Worm (Caenorhabditis elegans): ENCODE measurements around the gene Y45F10D.15.

Gene Y45F10D.15

ce11 chrIV:13788652-13789051 lies 32.1 kb downstream of the Y45F10D.15 start, which contains the start of the genes sas-6 and Y45F10D.7 (continued):
- no peak for TF ChIP-seq zag-1 (tag; optimal IDR thresholded peaks at IDR 0.05)
- TF ChIP-seq ces-1 (GFP tag; optimal IDR thresholded peaks at IDR 0.05): no peak
- no peak for TF ChIP-seq jun-1 (tag; optimal IDR thresholded peaks at IDR 0.05)
- peak; percentile 93 for TF ChIP-seq snpc-1.2 (GFP tag; IDR thresholded peaks at IDR 0.05)

ce11 chrIV:13786690-13787089 lies 34.1 kb downstream of the Y45F10D.15 start, which contains the start of gene icap-1:
Gene icap-1, minus strand, starts transcription at chrIV:13786961.
- TF ChIP-seq unc-62 (GFP tag; optimal IDR thresholded peaks at IDR 0.05 in 1 of 2) (no peak), unc-62 (tag; optimal IDR thresholded peaks at IDR 0.05) (no peak), mes-2 (tag; optimal IDR thresholded peaks at IDR 0.05; ENCODE audit: poor library complexity, severe bottlenecking) (peak; percentile 59), mep-1 (tag; optimal IDR thresholded peaks at IDR 0.05) (peak; percentile 15), lsy-2 (tag; optimal IDR thresholded peaks at IDR 0.05) (peak in 1 of 2 experiments; percentile 47), pqm-1 (tag; optimal IDR thresholded peaks at IDR 0.05) (peak; percentile 68), daf-16 (GFP tag; optimal IDR thresholded peaks at IDR 0.05) (no peak), daf-16 (tag; optimal IDR thresholded peaks at IDR 0.05) (peak; percentile 41), ceh-32 (tag; optimal IDR thresholded peaks at IDR 0.05; ENCODE audit: poor library complexity) (no peak), ztf-7 (tag; optimal IDR thresholded peaks at IDR 0.05) (peak; percentile 50), dve-1 (tag; optimal IDR thresholded peaks at IDR 0.05; ENCODE audit: insufficient read depth) (peak; percentile 64), mxl-3 (GFP tag; optimal IDR thresholded peaks at IDR 0.05) (no peak)

- TF ChIP-seq lin-29 (GFP tag; IDR thresholded peaks at IDR 0.05) (no peak), cey-2 (tag; optimal IDR thresholded peaks at IDR 0.05; ENCODE audit: borderline replicate concordance, insufficient read depth) (no peak), snpc-1.2 (GFP tag; IDR thresholded peaks at IDR 0.05) (no peak), ceh-62 (tag; optimal IDR thresholded peaks at IDR 0.05) (no peak), unc-130 (GFP tag; optimal IDR thresholded peaks at IDR 0.05) (no peak), nhr-237 (tag; optimal IDR thresholded peaks at IDR 0.05) (no peak), pqm-1 (tag; optimal IDR thresholded peaks at IDR 0.05) (no peak), dmd-9 (GFP tag; IDR thresholded peaks at IDR 0.05) (no peak)
Measured at ce11 chrIV:13785545-13785944, 35.2 kb downstream of the Y45F10D.15 start, which contains the start of gene lact-9. Gene lact-9, minus strand, starts transcription at chrIV:13785645.

ce11 chrIV:13784774-13785173 lies 36.0 kb downstream of the Y45F10D.15 start:
- TF ChIP-seq nhr-10 (tag; optimal IDR thresholded peaks at IDR 0.05): no peak
- peak; percentile 90 for TF ChIP-seq aha-1 (tag)
- TF ChIP-seq ctbp-1 (GFP tag; IDR thresholded peaks at IDR 0.05): no peak
- TF ChIP-seq mep-1 (tag; optimal IDR thresholded peaks at IDR 0.05): no peak
- no peak for TF ChIP-seq ztf-11 (tag; optimal IDR thresholded peaks at IDR 0.05)
- TF ChIP-seq dmd-8 (GFP tag; IDR thresholded peaks at IDR 0.05): no peak

ce11 chrIV:13783237-13784012 lies 37.3 kb downstream of the Y45F10D.15 start, which contains the start of gene iscu-1:
Gene iscu-1, plus strand, starts transcription at chrIV:13783962.
- TF ChIP-seq ztf-7 (tag; optimal IDR thresholded peaks at IDR 0.05) (peak; percentile 81), daf-16 (GFP tag; optimal IDR thresholded peaks at IDR 0.05) (no peak), daf-16 (tag; optimal IDR thresholded peaks at IDR 0.05) (peak; percentile 77), nhr-28 (tag; optimal IDR thresholded peaks at IDR 0.05) (peak; percentile 57), mes-2 (tag; optimal IDR thresholded peaks at IDR 0.05; ENCODE audit: poor library complexity, severe bottlenecking) (peak; percentile 93), snpc-1.2 (GFP tag; IDR thresholded peaks at IDR 0.05) (peak; percentile 88), ceh-44 (GFP tag; IDR thresholded peaks at IDR 0.05) (no peak), hmg-1.1 (GFP tag; IDR thresholded peaks at IDR 0.05) (0 out of 2 replicates have a peak, but pooled peaks have one; percentile 13), dve-1 (tag; optimal IDR thresholded peaks at IDR 0.05; ENCODE audit: insufficient read depth) (peak; percentile 48), zfp-3 (GFP tag; conservative IDR thresholded peaks at IDR 0.05) (no peak), Y5F2A.4 (GFP tag; optimal IDR thresholded peaks at IDR 0.05) (no peak), lin-15B (tag; optimal IDR thresholded peaks at IDR 0.05) (no peak), R02D3.7 (tag; optimal IDR thresholded peaks at IDR 0.05) (no peak), dpl-1 (GFP tag; optimal IDR thresholded peaks at IDR 0.05) (peak; percentile 43), nhr-6 (tag; optimal IDR thresholded peaks at IDR 0.05) (peak; percentile 44), daf-19 (GFP tag; conservative IDR thresholded peaks at IDR 0.05) (peak; percentile 65; the same call in 1 of the 2 replicates), mep-1 (tag; optimal IDR thresholded peaks at IDR 0.05) (peak; percentile 70), lsy-2 (tag; optimal IDR thresholded peaks at IDR 0.05) (peak in 1 of 2 experiments; percentile 80), dmd-6 (GFP tag; IDR thresholded peaks at IDR 0.05) (peak; percentile 16; the same call in 1 of the 2 replicates), aha-1 (tag) (peak; percentile 35), hlh-30 (tag; optimal IDR thresholded peaks at IDR 0.05; ENCODE audit: insufficient read depth) (peak; percentile 96), lin-13 (GFP tag; optimal IDR thresholded peaks at IDR 0.05) (no peak), T20F7.1 (GFP tag; optimal IDR thresholded peaks at IDR 0.05) (peak; percentile 75)

Data from whole organism, L4 larva.